Worm (Caenorhabditis elegans) whole organism, L4/young adult: ENCODE results near the gene pola-1.

ENCODE experiments used
- W03F9.2 ChIP-seq: fragments of 150-350 bp; optimal IDR thresholded peaks from 2 replicates; lab custom pipeline; 2014; ENCODE audit warnings: missing biosample characterization, missing genetic modification characterization
- dao-5 ChIP-seq: sonication (generic microtip); optimal IDR thresholded peaks from 2 replicates; lab custom pipeline; 2016; ENCODE audit warnings: missing genotype, missing genetic modification characterization, moderate library complexity, missing compliant biosample characterization
- him-1 ChIP-seq: sonication (generic microtip); optimal IDR thresholded peaks from 2 replicates; lab custom pipeline; 2016; ENCODE audit warnings: missing genotype, missing genetic modification reagents, missing genetic modification characterization, missing compliant biosample characterization

DNA sequence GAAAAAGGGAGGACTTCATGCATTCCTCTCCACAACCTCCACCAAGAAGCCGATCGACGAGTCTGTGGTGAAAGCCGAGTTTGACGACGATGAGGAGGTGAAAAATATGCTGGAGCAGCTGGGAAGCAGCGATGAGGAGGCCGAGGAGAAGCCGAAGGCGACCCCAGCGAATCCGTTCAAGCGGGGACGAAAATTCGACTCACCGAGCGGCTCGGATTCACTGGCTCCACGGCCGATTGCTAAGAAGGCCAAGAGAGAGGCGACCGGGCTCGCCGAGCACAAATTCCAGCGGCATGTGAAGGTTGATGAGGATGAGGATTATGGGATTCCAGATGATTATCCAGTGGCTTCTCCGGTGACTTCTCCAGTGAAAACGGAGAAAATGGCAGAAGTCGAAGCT, 660 bp downstream of the pola-1 start:
- no peak for TF ChIP-seq him-1 (tag; lab: Kevin White, UChicago)
- no peak for TF ChIP-seq dao-5 (tag; lab: Kevin White, UChicago)
- TF ChIP-seq W03F9.2 (tag; lab: Kevin White, UChicago): no peak
